Worm (Caenorhabditis elegans) whole organism, midembryonic: ENCODE results near the gene vdac-1.

ENCODE experiments used
- T22C8.4 ChIP-seq: fragments of 200-800 bp; sonication (Bioruptor generic); IDR thresholded peaks from 2 replicates; pipeline ENCODE4 v1.3.6; 2022; ENCODE audit warnings: missing genetic modification characterization, missing compliant biosample characterization
- cog-1 ChIP-seq: sonication (generic microtip); optimal IDR thresholded peaks from 2 replicates; lab custom pipeline; 2016; ENCODE audit warnings: missing genetic modification characterization, missing compliant biosample characterization
- flt-1 ChIP-seq: fragments of 200-800 bp; sonication (Bioruptor generic); IDR thresholded peaks from 2 replicates; pipeline ENCODE4 v1.3.6; 2022; ENCODE audit warnings: missing genetic modification characterization, missing compliant biosample characterization
- klf-2 ChIP-seq: fragments of 200-800 bp; sonication (Bioruptor generic); conservative IDR thresholded peaks from 2 replicates; pipeline ENCODE4 v1.3.6; 2022; ENCODE audit warnings: missing genetic modification reagents, missing genetic modification characterization, missing compliant biosample characterization
- med-1 ChIP-seq: sonication (generic microtip); optimal IDR thresholded peaks from 2 replicates; lab custom pipeline; 2017; ENCODE audit warnings: missing genetic modification characterization, mild to moderate bottlenecking, missing compliant biosample characterization, antibody characterized with exemption, missing genetic modification reagents; ENCODE audit not compliant: insufficient read depth
- ref-1 ChIP-seq: fragments of 200-800 bp; sonication (Bioruptor generic); conservative IDR thresholded peaks from 2 replicates; pipeline ENCODE4 v1.3.6; 2022; ENCODE audit warnings: missing genetic modification reagents, missing genetic modification characterization, missing compliant biosample characterization
- tab-1 ChIP-seq: fragments of 200-800 bp; sonication (Bioruptor generic); IDR thresholded peaks from 2 replicates; pipeline ENCODE4 v1.3.6; 2022; ENCODE audit warnings: missing genetic modification characterization, missing compliant biosample characterization
- ztf-23 ChIP-seq: fragments of 200-800 bp; sonication (Bioruptor generic); IDR thresholded peaks from 2 replicates; pipeline ENCODE4 v1.3.6; 2022; ENCODE audit warnings: missing genetic modification reagents, missing genetic modification characterization, missing compliant biosample characterization
- ztf-29 ChIP-seq: fragments of 200-800 bp; sonication (Bioruptor generic); IDR thresholded peaks from 2 replicates; pipeline ENCODE4 v1.3.6; 2022; ENCODE audit warnings: missing genetic modification reagents, missing genetic modification characterization, missing compliant biosample characterization

Gene vdac-1

DNA sequence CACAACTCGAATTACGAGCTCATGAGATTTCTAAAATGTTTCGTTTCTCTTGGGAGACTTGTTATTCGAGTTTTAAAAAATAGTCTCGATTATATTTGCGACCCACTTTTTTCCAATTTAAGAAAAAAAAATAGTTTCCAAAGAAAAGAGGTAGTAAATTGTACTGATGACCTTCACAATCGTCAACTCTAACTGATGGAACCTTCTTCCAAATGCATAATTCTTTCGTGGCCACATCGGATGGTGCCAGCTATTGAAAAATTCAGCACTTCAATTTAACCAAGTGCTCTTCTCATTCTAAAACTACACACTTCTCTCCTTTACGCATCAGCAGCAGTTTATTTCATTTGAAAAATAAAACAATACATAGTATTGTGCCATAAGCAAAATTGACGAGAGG lies 36.0 kb upstream of the vdac-1 start:
- TF ChIP-seq T22C8.4 (GFP tag; lab: Robert Waterston, UW) (no peak), cog-1 (no peak), ztf-29 (GFP tag; lab: Robert Waterston, UW) (no peak), ztf-23 (GFP tag; lab: Robert Waterston, UW) (no peak), flt-1 (GFP tag; lab: Robert Waterston, UW) (no peak), klf-2 (GFP tag; lab: Robert Waterston, UW) (no peak), tab-1 (no peak), ref-1 (GFP tag; lab: Robert Waterston, UW) (no peak), med-1 (no peak)

DNA sequence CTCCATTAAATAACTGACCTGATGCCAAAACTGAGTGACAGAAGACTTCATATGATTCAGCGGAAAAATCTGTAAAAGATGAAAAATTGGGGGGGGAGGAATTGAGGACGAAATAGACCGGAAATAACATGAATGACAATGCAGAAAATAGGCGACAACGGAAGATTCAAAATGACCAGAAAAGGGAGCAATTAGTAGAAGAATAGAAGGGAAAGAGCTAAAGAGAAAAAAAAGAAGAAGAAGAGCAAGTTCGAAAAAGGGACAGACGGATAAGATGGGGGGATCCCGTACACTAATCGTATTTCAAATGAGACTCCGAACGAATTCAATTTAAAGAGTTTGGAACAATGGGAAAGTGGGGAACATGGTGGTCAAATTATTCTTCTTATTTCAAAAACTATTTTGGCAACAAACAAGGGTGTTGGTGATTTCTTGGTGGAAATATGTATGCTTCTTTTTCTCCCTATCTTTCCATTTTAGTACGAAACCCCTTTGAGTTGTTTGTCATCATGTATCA lies 34.9 kb upstream of the vdac-1 start, which contains the start of gene R05G6.10:
TSS of gene R05G6.10 (minus strand) at position 51 of the 517 bp plus-strand sequence.
- no peak for TF ChIP-seq ztf-29 (GFP tag; lab: Robert Waterston, UW)
- TF ChIP-seq ref-1 (GFP tag; lab: Robert Waterston, UW), result no peak
- TF ChIP-seq T22C8.4 (GFP tag; lab: Robert Waterston, UW), result no peak
- TF ChIP-seq klf-2 (GFP tag; lab: Robert Waterston, UW), result no peak
- no peak for TF ChIP-seq flt-1 (GFP tag; lab: Robert Waterston, UW)
- TF ChIP-seq tab-1, result no peak
- TF ChIP-seq ztf-23 (GFP tag; lab: Robert Waterston, UW), result no peak
- TF ChIP-seq cog-1, result no peak
- no peak for TF ChIP-seq med-1

DNA sequence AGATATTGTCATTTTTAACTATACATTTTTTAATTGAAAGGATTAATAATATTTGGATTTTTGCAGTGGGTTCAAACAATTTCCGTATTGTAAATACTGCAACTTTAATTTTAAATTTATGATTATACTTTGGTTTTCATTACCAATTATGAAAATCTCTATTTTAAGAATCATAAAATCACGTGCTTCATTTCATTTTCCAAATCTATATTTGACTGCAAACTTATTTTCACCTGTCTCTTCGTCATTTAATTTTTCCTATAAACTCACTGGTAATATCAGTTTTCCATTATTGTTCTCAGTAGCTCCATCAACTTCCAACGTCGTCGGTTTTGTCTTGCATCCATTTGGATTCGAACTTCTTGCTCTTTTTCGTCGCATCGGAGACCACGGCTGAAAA lies 24.7 kb upstream of the vdac-1 start, which contains the start of gene R05G6.1:
TSS of gene R05G6.1 (plus strand) at position 301 of the 400 bp plus-strand sequence.
- TF ChIP-seq ztf-23 (GFP tag; lab: Robert Waterston, UW), result no peak
- no peak for TF ChIP-seq ztf-29 (GFP tag; lab: Robert Waterston, UW)
- TF ChIP-seq ref-1 (GFP tag; lab: Robert Waterston, UW), result no peak
- no peak for TF ChIP-seq tab-1
- TF ChIP-seq klf-2 (GFP tag; lab: Robert Waterston, UW), result no peak
- TF ChIP-seq med-1, result no peak
- TF ChIP-seq T22C8.4 (GFP tag; lab: Robert Waterston, UW), result no peak
- TF ChIP-seq flt-1 (GFP tag; lab: Robert Waterston, UW), result no peak
- TF ChIP-seq cog-1, result no peak

- no peak for TF ChIP-seq flt-1 (GFP tag; lab: Robert Waterston, UW)
Observed at ce11 chrIV:7530226-7531070, 22.8 kb upstream of the vdac-1 start.

ce11 chrIV:7523744-7524143 lies 16.1 kb upstream of the vdac-1 start:
- no peak for TF ChIP-seq klf-2 (GFP tag; lab: Robert Waterston, UW)
- TF ChIP-seq tab-1, result no peak
- TF ChIP-seq flt-1 (GFP tag; lab: Robert Waterston, UW), result no peak
- no peak for TF ChIP-seq med-1
- no peak for TF ChIP-seq ref-1 (GFP tag; lab: Robert Waterston, UW)
- TF ChIP-seq T22C8.4 (GFP tag; lab: Robert Waterston, UW), result no peak
- TF ChIP-seq cog-1, result no peak
- no peak for TF ChIP-seq ztf-23 (GFP tag; lab: Robert Waterston, UW)
- TF ChIP-seq ztf-29 (GFP tag; lab: Robert Waterston, UW), result no peak

ce11 chrIV:7521591-7521990 lies 13.9 kb upstream of the vdac-1 start:
- TF ChIP-seq flt-1 (GFP tag; lab: Robert Waterston, UW) (no peak), med-1 (no peak), cog-1 (no peak), klf-2 (GFP tag; lab: Robert Waterston, UW) (no peak), tab-1 (no peak), ztf-29 (GFP tag; lab: Robert Waterston, UW) (no peak)

DNA sequence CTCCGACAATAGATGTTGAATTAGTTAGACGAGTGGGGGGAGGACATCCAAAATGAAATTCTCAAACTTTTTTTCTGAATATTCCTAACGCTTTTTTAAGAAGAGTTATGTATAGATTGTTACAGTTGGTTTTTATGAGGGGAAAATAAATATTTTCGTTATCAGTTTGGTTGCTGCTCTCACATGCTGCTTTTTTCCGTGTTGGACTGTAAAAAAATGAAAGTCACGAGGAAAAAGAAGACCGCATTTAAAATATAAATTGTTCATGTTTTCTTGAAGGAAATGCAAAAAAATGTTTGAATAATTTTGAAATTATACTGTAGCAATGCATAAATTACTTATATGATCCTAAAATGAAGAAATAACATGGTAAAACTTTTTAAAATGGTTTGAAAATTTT lies 13.2 kb upstream of the vdac-1 start:
- no peak for TF ChIP-seq klf-2 (GFP tag; lab: Robert Waterston, UW)

ce11 chrIV:7520258-7520657 lies 12.6 kb upstream of the vdac-1 start:
- TF ChIP-seq cog-1 (no peak), ztf-29 (GFP tag; lab: Robert Waterston, UW) (no peak), flt-1 (GFP tag; lab: Robert Waterston, UW) (no peak), T22C8.4 (GFP tag; lab: Robert Waterston, UW) (no peak), ztf-23 (GFP tag; lab: Robert Waterston, UW) (no peak), klf-2 (GFP tag; lab: Robert Waterston, UW) (no peak), tab-1 (no peak), med-1 (no peak), ref-1 (GFP tag; lab: Robert Waterston, UW) (no peak)

DNA sequence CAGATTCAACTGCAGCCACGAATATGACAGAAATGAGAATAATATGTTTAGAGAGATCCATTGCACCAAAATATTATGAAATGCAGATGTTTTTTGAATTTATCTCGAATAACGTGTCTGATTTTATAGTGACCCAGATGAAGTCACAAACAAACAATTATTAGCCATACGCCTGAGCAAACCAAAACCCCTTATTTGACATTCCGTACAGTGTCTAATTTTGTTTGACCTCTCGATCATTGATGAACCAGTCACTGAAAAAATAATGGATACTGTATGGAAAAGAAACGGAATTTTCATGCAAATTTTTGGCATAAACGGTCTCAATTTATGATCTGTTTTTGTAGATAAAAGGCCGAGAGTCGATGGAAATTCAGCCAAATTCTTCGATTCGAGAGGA lies 8.5 kb upstream of the vdac-1 start, which contains the start of the genes R05G6.9 and R05G6.3:
TSS of gene R05G6.9 (minus strand) at position 101 of the 400 bp plus-strand sequence.
TSS of gene R05G6.3 (plus strand) at position 386 of the 400 bp plus-strand sequence.
- TF ChIP-seq ref-1 (GFP tag; lab: Robert Waterston, UW) (no peak), cog-1 (no peak), med-1 (no peak), tab-1 (no peak), T22C8.4 (GFP tag; lab: Robert Waterston, UW) (no peak), ztf-29 (GFP tag; lab: Robert Waterston, UW) (no peak), flt-1 (GFP tag; lab: Robert Waterston, UW) (no peak), ztf-23 (GFP tag; lab: Robert Waterston, UW) (no peak), klf-2 (GFP tag; lab: Robert Waterston, UW) (no peak)
